Worm (Caenorhabditis elegans) whole organism, L2 larva: ENCODE results near the gene T24H10.1.
A peak's percentile ranks its signal among the peaks of the same experiment; 100 is the strongest.

Experiments
- C34F6.9 ChIP-seq: fragments of 150-350 bp; optimal IDR thresholded peaks from 2 replicates; lab custom pipeline; 2014; ENCODE audit warnings: missing biosample characterization, missing genetic modification characterization
- F13H6.1 ChIP-seq: sonication (generic microtip); optimal IDR thresholded peaks from 2 replicates; lab custom pipeline; 2016; ENCODE audit warnings: missing genetic modification characterization, missing compliant biosample characterization
- R02D3.7 ChIP-seq: fragments of 150-350 bp; optimal IDR thresholded peaks from 2 replicates; lab custom pipeline; 2014; ENCODE audit warnings: missing biosample characterization, missing genetic modification characterization
- Y55F3AM.14 ChIP-seq: fragments of 200-800 bp; sonication (Bioruptor generic); optimal IDR thresholded peaks from 2 replicates; lab custom pipeline; 2018; ENCODE audit warnings: mild to moderate bottlenecking, missing genetic modification characterization, missing compliant biosample characterization
- ZK546.5 ChIP-seq: sonication (generic microtip); optimal IDR thresholded peaks from 2 replicates; lab custom pipeline; 2017; ENCODE audit warnings: missing biosample characterization, missing genetic modification characterization
- alr-1 ChIP-seq: fragments of 150-350 bp; optimal IDR thresholded peaks from 2 replicates; lab custom pipeline; 2014; ENCODE audit warnings: missing biosample characterization, missing genetic modification characterization
- aly-2 ChIP-seq: fragments of 150-350 bp; optimal IDR thresholded peaks from 2 replicates; lab custom pipeline; 2014; ENCODE audit warnings: missing biosample characterization, missing genetic modification characterization
- ama-1 ChIP-seq: fragments of 150-350 bp; optimal IDR thresholded peaks from 2 replicates; lab custom pipeline; 2018; ENCODE audit warnings: inconsistent platforms
- blmp-1 ChIP-seq: sonication (generic microtip); optimal IDR thresholded peaks from 2 replicates; lab custom pipeline; 2017; ENCODE audit warnings: missing genetic modification characterization, mild to moderate bottlenecking, missing compliant biosample characterization, antibody characterized with exemption, moderate library complexity; ENCODE audit not compliant: insufficient read depth
- ceh-16 ChIP-seq: fragments of 150-350 bp; optimal IDR thresholded peaks from 2 replicates; lab custom pipeline; 2014; ENCODE audit warnings: missing biosample characterization, missing genetic modification characterization
- ceh-82 ChIP-seq: fragments of 150-350 bp; optimal IDR thresholded peaks from 2 replicates; lab custom pipeline; 2014; ENCODE audit warnings: missing biosample characterization, missing genetic modification characterization
- crh-2 ChIP-seq: sonication (generic microtip); optimal IDR thresholded peaks from 2 replicates; lab custom pipeline; 2017; ENCODE audit warnings: missing biosample characterization, missing genetic modification characterization
- egl-27 ChIP-seq: sonication (generic microtip); optimal IDR thresholded peaks from 3 replicates; lab custom pipeline; 2017; ENCODE audit warnings: missing biosample characterization, missing genetic modification reagents, missing genetic modification characterization
- elt-1 ChIP-seq: fragments of 150-350 bp; optimal IDR thresholded peaks from 2 replicates; lab custom pipeline; 2014; ENCODE audit warnings: missing biosample characterization, missing genetic modification characterization
- elt-3 ChIP-seq: sonication (generic microtip); optimal IDR thresholded peaks from 2 replicates; lab custom pipeline; 2017; ENCODE audit warnings: missing biosample characterization, missing genetic modification characterization
- fos-1 ChIP-seq: fragments of 150-350 bp; optimal IDR thresholded peaks from 2 replicates; lab custom pipeline; 2014; ENCODE audit warnings: missing biosample characterization, missing genetic modification characterization
- gmeb-1 ChIP-seq: fragments of 150-350 bp; optimal IDR thresholded peaks from 2 replicates; lab custom pipeline; 2014; ENCODE audit warnings: missing biosample characterization, missing genetic modification characterization
- lin-13 ChIP-seq: fragments of 150-350 bp; optimal IDR thresholded peaks from 2 replicates; lab custom pipeline; 2014; ENCODE audit warnings: missing biosample characterization, missing genetic modification reagents, missing genetic modification characterization
- lin-39 ChIP-seq: fragments of 150-350 bp; optimal IDR thresholded peaks from 2 replicates; lab custom pipeline; 2014; ENCODE audit warnings: missing biosample characterization, missing genetic modification reagents, missing genetic modification characterization
- lsy-2 ChIP-seq, 2 experiments: fragments of 150-350 bp in 1 of 2; sonication (generic microtip) in 1 of 2; optimal IDR thresholded peaks; 2 replicates each; lab custom pipeline; 2014 to 2017; ENCODE audit warnings: missing biosample characterization in 2 of 2, missing genetic modification characterization in 2 of 2
- mab-5 ChIP-seq: fragments of 150-350 bp; optimal IDR thresholded peaks from 2 replicates; lab custom pipeline; 2014; ENCODE audit warnings: missing biosample characterization, missing genetic modification characterization
- mdl-1 ChIP-seq, 2 experiments: fragments of 150-350 bp in 1 of 2; sonication (generic microtip) in 1 of 2; optimal IDR thresholded peaks; 2 replicates each; lab custom pipeline; 2017; ENCODE audit warnings: missing biosample characterization in 2 of 2, missing genetic modification characterization in 2 of 2
- nhr-11 ChIP-seq: fragments of 150-350 bp; optimal IDR thresholded peaks from 2 replicates; lab custom pipeline; 2014; ENCODE audit warnings: missing biosample characterization, missing genetic modification characterization
- nhr-129 ChIP-seq: fragments of 150-350 bp; optimal IDR thresholded peaks from 2 replicates; lab custom pipeline; 2014; ENCODE audit warnings: missing biosample characterization, missing genetic modification characterization
- nhr-23 ChIP-seq: fragments of 150-350 bp; optimal IDR thresholded peaks from 2 replicates; lab custom pipeline; 2014; ENCODE audit warnings: missing biosample characterization, missing genetic modification reagents, missing genetic modification characterization
- nhr-237 ChIP-seq: fragments of 150-350 bp; optimal IDR thresholded peaks from 2 replicates; lab custom pipeline; 2014; ENCODE audit warnings: missing biosample characterization, missing genetic modification characterization
- nhr-25 ChIP-seq: fragments of 150-350 bp; sonication (generic microtip); optimal IDR thresholded peaks from 3 replicates; lab custom pipeline; 2014; ENCODE audit warnings: missing biosample characterization, missing genetic modification characterization
- nhr-6 ChIP-seq: fragments of 150-350 bp; optimal IDR thresholded peaks from 2 replicates; lab custom pipeline; 2014; ENCODE audit warnings: missing biosample characterization, missing genetic modification characterization
- nhr-77 ChIP-seq: fragments of 150-350 bp; optimal IDR thresholded peaks from 2 replicates; lab custom pipeline; 2014; ENCODE audit warnings: missing biosample characterization, missing genetic modification characterization
- peb-1 ChIP-seq: fragments of 150-350 bp; optimal IDR thresholded peaks from 2 replicates; lab custom pipeline; 2014; ENCODE audit warnings: missing biosample characterization, missing genetic modification characterization
- sem-4 ChIP-seq: fragments of 150-350 bp; optimal IDR thresholded peaks from 2 replicates; lab custom pipeline; 2014; ENCODE audit warnings: missing biosample characterization, missing genetic modification reagents, missing genetic modification characterization
- skn-1 ChIP-seq: sonication (generic microtip); optimal IDR thresholded peaks from 2 replicates; lab custom pipeline; 2017; ENCODE audit warnings: missing biosample characterization, missing genetic modification characterization
- sma-9 ChIP-seq, 2 experiments: fragments of 150-350 bp in 1 of 2; sonication (generic microtip) in 1 of 2; optimal IDR thresholded peaks; 2 replicates each; lab custom pipeline; 2014 to 2016; ENCODE audit warnings: missing genetic modification characterization in 2 of 2, mild to moderate bottlenecking in 1 of 2, missing biosample characterization in 1 of 2, missing compliant biosample characterization in 1 of 2, missing genetic modification reagents in 1 of 2, moderate library complexity in 1 of 2
- snpc-4 ChIP-seq: fragments of 150-350 bp; optimal IDR thresholded peaks from 2 replicates; lab custom pipeline; 2014; ENCODE audit warnings: missing biosample characterization, missing genetic modification characterization
- unc-39 ChIP-seq: fragments of 150-350 bp; optimal IDR thresholded peaks from 2 replicates; lab custom pipeline; 2014; ENCODE audit warnings: missing biosample characterization, missing genetic modification characterization
- unc-55 ChIP-seq: fragments of 150-350 bp; sonication (generic microtip); optimal IDR thresholded peaks from 3 replicates; lab custom pipeline; 2014; ENCODE audit warnings: missing biosample characterization, missing genetic modification reagents, missing genetic modification characterization
- unc-62 ChIP-seq: fragments of 150-350 bp; optimal IDR thresholded peaks from 2 replicates; lab custom pipeline; 2014; ENCODE audit warnings: missing biosample characterization, missing genetic modification reagents, missing genetic modification characterization
- zag-1 ChIP-seq: fragments of 150-350 bp; optimal IDR thresholded peaks from 2 replicates; lab custom pipeline; 2014; ENCODE audit warnings: missing biosample characterization, missing genetic modification characterization
- ztf-1 ChIP-seq: fragments of 200-800 bp; sonication (Bioruptor generic); conservative IDR thresholded peaks from 2 replicates; pipeline ENCODE4 v1.3.6; 2022; ENCODE audit warnings: missing genetic modification characterization, missing compliant biosample characterization
- ztf-11 ChIP-seq: sonication (generic microtip); optimal IDR thresholded peaks from 2 replicates; lab custom pipeline; 2017; ENCODE audit warnings: missing biosample characterization, missing genetic modification characterization
- ztf-4 ChIP-seq: fragments of 150-350 bp; optimal IDR thresholded peaks from 2 replicates; lab custom pipeline; 2014; ENCODE audit warnings: missing biosample characterization, missing genetic modification characterization

T24H10.1 gene

ce11 chrII:9108443-9108842 is 9.3 kb downstream of the T24H10.1 start, which contains the start of gene dnj-23 (continued):
- TF ChIP-seq nhr-25 (tag; lab: Kevin White, UChicago) (no peak), unc-39 (no peak), ceh-82 (tag; lab: Kevin White, UChicago) (no peak), sem-4 (no peak), F13H6.1 (no peak), unc-55 (GFP tag; lab: Kevin White, UChicago) (peak; percentile 63), nhr-11 (tag; lab: Kevin White, UChicago) (no peak), crh-2 (peak; percentile 22), lin-39 (tag; lab: Kevin White, UChicago) (no peak), alr-1 (tag; lab: Kevin White, UChicago) (no peak), ztf-1 (GFP tag; lab: Robert Waterston, UW) (no peak), elt-3 (tag; lab: Kevin White, UChicago) (no peak), ztf-11 (tag; lab: Kevin White, UChicago) (no peak), aly-2 (tag; lab: Kevin White, UChicago) (no peak), peb-1 (no peak), Y55F3AM.14 (GFP tag; lab: Kevin White, UChicago) (no peak), ztf-4 (tag; lab: Kevin White, UChicago) (no peak), nhr-6 (tag; lab: Kevin White, UChicago) (no peak), nhr-77 (tag; lab: Kevin White, UChicago) (no peak), ceh-16 (no peak), nhr-129 (peak; percentile 25), nhr-23 (tag; lab: Kevin White, UChicago) (no peak), egl-27 (tag; lab: Kevin White, UChicago) (no peak), mdl-1 (tag; optimal IDR thresholded peaks at IDR 0.05; lab: Kevin White, UChicago) (no peak), blmp-1 (tag; lab: Kevin White, UChicago) (no peak)

ce11 chrII:9108905-9109551 is 9.9 kb downstream of the T24H10.1 start, which contains the start of gene T24H10.4:
Gene T24H10.4, plus strand, starts transcription at chrII:9109534.
- peak; percentile 18 for TF ChIP-seq F13H6.1
- no peak for TF ChIP-seq nhr-77 (tag; lab: Kevin White, UChicago)
- TF ChIP-seq peb-1, result no peak
- TF ChIP-seq lsy-2 (tag; optimal IDR thresholded peaks at IDR 0.05; lab: Kevin White, UChicago), result peak in 1 of 2 experiments; percentile 13
- TF ChIP-seq nhr-129, result peak; percentile 60
- TF ChIP-seq C34F6.9 (tag; lab: Kevin White, UChicago), result peak; percentile 37

ce11 chrII:9111471-9112016 is 12.4 kb downstream of the T24H10.1 start:
- TF ChIP-seq ceh-82 (tag; lab: Kevin White, UChicago) (no peak), ztf-1 (GFP tag; lab: Robert Waterston, UW) (no peak), ama-1 (lab: Kevin White, UChicago) (no peak), crh-2 (peak; percentile 14), fos-1 (tag; lab: Kevin White, UChicago) (peak; percentile 94), sem-4 (no peak)

- TF ChIP-seq ZK546.5 (no peak), nhr-25 (tag; lab: Kevin White, UChicago) (peak; percentile 94), fos-1 (tag; lab: Kevin White, UChicago) (peak; percentile 100), elt-3 (tag; lab: Kevin White, UChicago) (no peak), gmeb-1 (tag; lab: Kevin White, UChicago) (peak; percentile 73), C34F6.9 (tag; lab: Kevin White, UChicago) (peak; percentile 98), nhr-11 (tag; lab: Kevin White, UChicago) (no peak), Y55F3AM.14 (GFP tag; lab: Kevin White, UChicago) (peak; percentile 36), nhr-23 (tag; lab: Kevin White, UChicago) (no peak), R02D3.7 (no peak), elt-1 (tag; lab: Kevin White, UChicago) (no peak), lin-13 (GFP tag; lab: Kevin White, UChicago) (peak; percentile 73), unc-62 (GFP tag; lab: Kevin White, UChicago) (peak; percentile 11), mab-5 (tag; lab: Kevin White, UChicago) (peak; percentile 12), nhr-237 (tag; lab: Kevin White, UChicago) (peak; percentile 51), nhr-129 (peak; percentile 93), peb-1 (no peak), F13H6.1 (peak; percentile 91), nhr-77 (tag; lab: Kevin White, UChicago) (peak; percentile 6), ztf-11 (tag; lab: Kevin White, UChicago) (no peak), nhr-6 (tag; lab: Kevin White, UChicago) (peak; percentile 80), sma-9 (GFP tag; optimal IDR thresholded peaks at IDR 0.05; lab: Kevin White, UChicago) (peak; percentile 84), sma-9 (tag; optimal IDR thresholded peaks at IDR 0.05; lab: Kevin White, UChicago) (no peak), egl-27 (tag; lab: Kevin White, UChicago) (peak; percentile 90), ama-1 (lab: Kevin White, UChicago) (no peak), crh-2 (peak; percentile 88), aly-2 (tag; lab: Kevin White, UChicago) (no peak), lsy-2 (tag; optimal IDR thresholded peaks at IDR 0.05; lab: Kevin White, UChicago) (peak; percentile 68 to 91), mdl-1 (tag; optimal IDR thresholded peaks at IDR 0.05; lab: Kevin White, UChicago) (peak; percentile 22 to 70), skn-1 (tag; lab: Kevin White, UChicago) (no peak), sem-4 (peak; percentile 88), ztf-1 (GFP tag; lab: Robert Waterston, UW) (no peak), zag-1 (tag; lab: Kevin White, UChicago) (peak; percentile 13), snpc-4 (peak; percentile 43), unc-55 (GFP tag; lab: Kevin White, UChicago) (peak; percentile 91), alr-1 (tag; lab: Kevin White, UChicago) (no peak), unc-39 (no peak)
Measured at ce11 chrII:9112851-9113250, 13.7 kb downstream of the T24H10.1 start, which contains the start of gene jun-1. Gene jun-1, plus strand, starts transcription at chrII:9113157.
